Worm (Caenorhabditis elegans) whole organism, L3 larva: ENCODE results near the gene lipl-6.

Experiments used
- R02D3.7 ChIP-seq: fragments of 150-350 bp; optimal IDR thresholded peaks from 2 replicates; lab custom pipeline; 2014; ENCODE audit warnings: missing biosample characterization, missing genetic modification characterization
- ZK546.5 ChIP-seq: sonication (generic microtip); optimal IDR thresholded peaks from 2 replicates; lab custom pipeline; 2017; ENCODE audit warnings: missing biosample characterization, missing genetic modification characterization
- aly-2 ChIP-seq: fragments of 150-350 bp; optimal IDR thresholded peaks from 2 replicates; lab custom pipeline; 2014; ENCODE audit warnings: missing biosample characterization, missing genetic modification characterization
- ceh-82 ChIP-seq: fragments of 150-350 bp; optimal IDR thresholded peaks from 2 replicates; lab custom pipeline; 2014; ENCODE audit warnings: missing biosample characterization, missing genetic modification characterization
- ceh-9 ChIP-seq: sonication (generic microtip); optimal IDR thresholded peaks from 2 replicates; lab custom pipeline; 2018; ENCODE audit warnings: missing biosample characterization, missing genetic modification characterization
- daf-12 ChIP-seq: fragments of 150-350 bp; optimal IDR thresholded peaks from 2 replicates; lab custom pipeline; 2014; ENCODE audit warnings: missing biosample characterization, missing genetic modification reagents, missing genetic modification characterization
- egl-27 ChIP-seq: sonication (generic microtip); optimal IDR thresholded peaks from 4 replicates; lab custom pipeline; 2017; ENCODE audit warnings: missing biosample characterization, missing genetic modification reagents, missing genetic modification characterization
- egl-5 ChIP-seq: fragments of 150-350 bp; optimal IDR thresholded peaks from 2 replicates; lab custom pipeline; 2017; ENCODE audit warnings: missing biosample characterization, missing genetic modification reagents, missing genetic modification characterization, inconsistent platforms
- elt-1 ChIP-seq: fragments of 150-350 bp; optimal IDR thresholded peaks from 2 replicates; lab custom pipeline; 2014; ENCODE audit warnings: missing biosample characterization, missing genetic modification characterization
- elt-2 ChIP-seq: sonication (generic microtip); optimal IDR thresholded peaks from 2 replicates; lab custom pipeline; 2016; ENCODE audit warnings: missing genetic modification reagents, mild to moderate bottlenecking, missing genetic modification characterization, missing compliant biosample characterization
- elt-3 ChIP-seq, 3 experiments: fragments of 150-350 bp in 1 of 3; sonication (generic microtip) in 2 of 3; optimal IDR thresholded peaks; 2 replicates in 2 of 3; 4 replicates in 1 of 3; lab custom pipeline; 2014 to 2017; ENCODE audit warnings: missing biosample characterization in 3 of 3, missing genetic modification characterization in 3 of 3
- eor-1 ChIP-seq, 2 experiments: fragments of 150-350 bp; optimal IDR thresholded peaks; 2 replicates each; lab custom pipeline; 2014 to 2018; ENCODE audit warnings: missing biosample characterization in 2 of 2, missing genetic modification characterization in 2 of 2
- fkh-10 ChIP-seq: sonication (generic microtip); optimal IDR thresholded peaks from 2 replicates; lab custom pipeline; 2017; ENCODE audit warnings: missing biosample characterization, missing genetic modification reagents, missing genetic modification characterization
- fkh-2 ChIP-seq: fragments of 150-350 bp; optimal IDR thresholded peaks from 2 replicates; lab custom pipeline; 2014; ENCODE audit warnings: missing biosample characterization, missing genetic modification reagents, missing genetic modification characterization
- fos-1 ChIP-seq: fragments of 150-350 bp; optimal IDR thresholded peaks from 2 replicates; lab custom pipeline; 2014; ENCODE audit warnings: missing biosample characterization, missing genetic modification characterization
- hmg-11 ChIP-seq: sonication (generic microtip); optimal IDR thresholded peaks from 2 replicates; lab custom pipeline; 2016; ENCODE audit warnings: missing genetic modification characterization, missing compliant biosample characterization
- jun-1 ChIP-seq: fragments of 150-350 bp; optimal IDR thresholded peaks from 2 replicates; lab custom pipeline; 2014; ENCODE audit warnings: missing biosample characterization, missing genetic modification reagents, missing genetic modification characterization
- lin-15B ChIP-seq: fragments of 150-350 bp; optimal IDR thresholded peaks from 2 replicates; lab custom pipeline; 2014; ENCODE audit warnings: missing biosample characterization, missing genetic modification characterization
- lsy-12 ChIP-seq: sonication (generic microtip); optimal IDR thresholded peaks from 2 replicates; lab custom pipeline; 2016; ENCODE audit warnings: mild to moderate bottlenecking, missing genetic modification characterization, missing compliant biosample characterization
- mdl-1 ChIP-seq: fragments of 150-350 bp; optimal IDR thresholded peaks from 2 replicates; lab custom pipeline; 2014; ENCODE audit warnings: missing biosample characterization, missing genetic modification characterization
- nhr-11 ChIP-seq: fragments of 150-350 bp; optimal IDR thresholded peaks from 2 replicates; lab custom pipeline; 2014; ENCODE audit warnings: missing biosample characterization, missing genetic modification characterization
- nhr-12 ChIP-seq: fragments of 150-350 bp; optimal IDR thresholded peaks from 2 replicates; lab custom pipeline; 2014; ENCODE audit warnings: missing biosample characterization, missing genetic modification characterization
- nhr-23 ChIP-seq: fragments of 150-350 bp; optimal IDR thresholded peaks from 2 replicates; lab custom pipeline; 2014; ENCODE audit warnings: missing biosample characterization, missing genetic modification reagents, missing genetic modification characterization
- nhr-237 ChIP-seq: fragments of 150-350 bp; optimal IDR thresholded peaks from 2 replicates; lab custom pipeline; 2014; ENCODE audit warnings: missing biosample characterization, missing genetic modification characterization
- nhr-25 ChIP-seq: sonication (generic microtip); optimal IDR thresholded peaks from 2 replicates; lab custom pipeline; 2017; ENCODE audit warnings: missing biosample characterization, missing genetic modification characterization
- nhr-28 ChIP-seq: fragments of 150-350 bp; optimal IDR thresholded peaks from 2 replicates; lab custom pipeline; 2014; ENCODE audit warnings: missing biosample characterization, missing genetic modification characterization
- nhr-43 ChIP-seq: sonication (generic microtip); optimal IDR thresholded peaks from 2 replicates; lab custom pipeline; 2016; ENCODE audit warnings: mild to moderate bottlenecking, missing genetic modification characterization, missing compliant biosample characterization; ENCODE audit not compliant: poor library complexity, severe bottlenecking
- nhr-67 ChIP-seq: fragments of 150-350 bp; optimal IDR thresholded peaks from 2 replicates; lab custom pipeline; 2014; ENCODE audit warnings: missing biosample characterization, missing genetic modification characterization
- nhr-76 ChIP-seq: fragments of 150-350 bp; sonication (generic microtip); optimal IDR thresholded peaks from 5 replicates; lab custom pipeline; 2014; ENCODE audit warnings: missing biosample characterization, missing genetic modification characterization
- nhr-77 ChIP-seq: fragments of 150-350 bp; optimal IDR thresholded peaks from 2 replicates; lab custom pipeline; 2014; ENCODE audit warnings: missing biosample characterization, missing genetic modification characterization
- pha-4 ChIP-seq: fragments of 150-350 bp; optimal IDR thresholded peaks from 2 replicates; lab custom pipeline; 2014; ENCODE audit warnings: missing biosample characterization, missing genetic modification reagents, missing genetic modification characterization
- pqm-1 ChIP-seq: fragments of 150-350 bp; optimal IDR thresholded peaks from 2 replicates; lab custom pipeline; 2017; ENCODE audit warnings: missing biosample characterization, missing genetic modification characterization, inconsistent platforms
- sea-2 ChIP-seq: fragments of 150-350 bp; sonication (generic microtip); optimal IDR thresholded peaks from 4 replicates; lab custom pipeline; 2014; ENCODE audit warnings: missing biosample characterization, missing genetic modification reagents, missing genetic modification characterization
- skn-1 ChIP-seq: fragments of 150-350 bp; optimal IDR thresholded peaks from 2 replicates; lab custom pipeline; 2014; ENCODE audit warnings: missing biosample characterization, missing genetic modification characterization
- tbx-2 ChIP-seq: sonication (generic microtip); optimal IDR thresholded peaks from 2 replicates; lab custom pipeline; 2016; ENCODE audit warnings: mild to moderate bottlenecking, missing genetic modification characterization, missing compliant biosample characterization
- unc-39 ChIP-seq: sonication (generic microtip); optimal IDR thresholded peaks from 4 replicates; lab custom pipeline; 2017; ENCODE audit warnings: missing biosample characterization, missing genetic modification characterization
- unc-62 ChIP-seq: fragments of 150-350 bp; sonication (generic microtip); optimal IDR thresholded peaks from 4 replicates; lab custom pipeline; 2014; ENCODE audit warnings: missing biosample characterization, missing genetic modification reagents, missing genetic modification characterization
- ztf-11 ChIP-seq: fragments of 150-350 bp; optimal IDR thresholded peaks from 2 replicates; lab custom pipeline; 2014; ENCODE audit warnings: missing biosample characterization, missing genetic modification characterization
- ztf-4 ChIP-seq: fragments of 150-350 bp; optimal IDR thresholded peaks from 2 replicates; lab custom pipeline; 2014; ENCODE audit warnings: missing biosample characterization, missing genetic modification characterization

The lipl-6 gene

DNA sequence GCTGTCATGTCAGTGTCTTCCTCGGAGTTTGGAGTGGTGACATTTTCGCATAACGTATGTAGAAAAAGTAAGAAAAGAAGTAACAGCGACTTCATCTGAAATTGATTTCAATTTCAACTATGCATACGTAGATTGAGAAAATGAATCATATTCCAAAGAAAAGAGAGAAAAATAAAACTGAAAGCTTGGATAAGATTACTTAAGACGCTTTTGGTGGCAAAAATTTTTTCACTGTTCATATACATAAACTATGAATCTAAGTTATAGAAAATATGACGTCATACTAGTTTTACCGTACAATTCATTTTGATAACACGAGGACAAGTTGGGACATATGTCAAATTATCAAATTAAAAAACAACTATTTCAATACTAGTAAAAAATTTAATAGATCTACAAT lies at the start of gene lipl-6:
Gene lipl-6, minus strand, starts transcription at position 101 of the 400 bp plus-strand sequence.
- TF ChIP-seq ZK546.5 (tag; lab: Kevin White, UChicago) (no peak), nhr-11 (no peak), ztf-11 (tag; lab: Kevin White, UChicago) (no peak), ceh-9 (no peak), pha-4 (tag; lab: Kevin White, UChicago) (no peak), daf-12 (tag; lab: Kevin White, UChicago) (no peak), nhr-12 (tag; lab: Kevin White, UChicago) (no peak), unc-62 (no peak)

DNA sequence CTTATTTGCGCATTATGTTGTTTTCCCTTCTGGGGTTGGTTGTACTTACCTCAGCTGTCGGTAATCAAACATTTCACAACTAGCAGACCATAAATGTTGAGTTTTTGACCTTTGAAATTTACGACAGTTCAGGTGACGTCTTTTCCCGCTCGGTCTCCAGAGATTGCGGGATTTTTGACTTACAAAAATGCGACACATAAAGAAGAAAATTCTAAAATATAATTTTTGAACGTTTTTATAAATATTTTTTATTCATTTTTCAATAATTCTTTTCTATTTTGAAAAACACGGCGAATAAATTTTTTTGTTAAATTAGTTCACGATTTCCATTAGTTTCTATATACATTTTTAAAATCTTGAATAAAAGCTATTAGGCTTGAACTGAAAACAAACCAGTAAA lies 48.7 kb upstream of the lipl-6 start, which contains the start of gene nhr-161:
Gene nhr-161, minus strand, starts transcription at position 101 of the 400 bp plus-strand sequence.
- TF ChIP-seq fkh-2 (tag; lab: Kevin White, UChicago) (no peak), aly-2 (tag; lab: Kevin White, UChicago) (no peak), lin-15B (tag; lab: Kevin White, UChicago) (no peak), fos-1 (tag; lab: Kevin White, UChicago) (no peak), lsy-12 (tag; lab: Kevin White, UChicago) (no peak), ZK546.5 (tag; lab: Kevin White, UChicago) (no peak), fkh-10 (no peak), eor-1 (tag; optimal IDR thresholded peaks at IDR 0.05; lab: Kevin White, UChicago) (no peak), nhr-25 (tag; lab: Kevin White, UChicago) (no peak), ztf-11 (tag; lab: Kevin White, UChicago) (no peak)

DNA sequence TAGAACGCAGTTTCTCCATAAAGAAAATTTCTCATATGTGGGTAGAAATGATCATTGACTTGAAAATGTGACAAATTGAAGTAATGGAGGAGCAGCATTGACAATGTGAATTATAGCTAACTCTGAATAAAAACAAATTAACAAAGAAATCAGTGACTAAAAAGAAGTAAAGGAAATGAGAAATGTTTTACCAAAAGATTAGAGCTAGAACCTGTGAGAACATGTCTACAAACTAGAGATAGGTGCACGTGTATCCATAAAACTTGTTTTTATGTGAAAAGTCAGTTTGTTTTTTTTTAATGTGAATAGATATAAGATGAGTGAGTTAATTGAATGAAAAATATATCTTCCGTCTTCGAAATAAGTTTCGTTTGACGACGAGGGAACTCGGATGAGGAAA lies 44.9 kb upstream of the lipl-6 start, which contains the start of gene sre-12:
Gene sre-12, minus strand, starts transcription at position 101 of the 400 bp plus-strand sequence.
- TF ChIP-seq nhr-67 (no peak), eor-1 (tag; optimal IDR thresholded peaks at IDR 0.05; lab: Kevin White, UChicago) (no peak), ceh-82 (tag; lab: Kevin White, UChicago) (no peak)
- TF ChIP-seq, all 47 proteins: peak for 0

DNA sequence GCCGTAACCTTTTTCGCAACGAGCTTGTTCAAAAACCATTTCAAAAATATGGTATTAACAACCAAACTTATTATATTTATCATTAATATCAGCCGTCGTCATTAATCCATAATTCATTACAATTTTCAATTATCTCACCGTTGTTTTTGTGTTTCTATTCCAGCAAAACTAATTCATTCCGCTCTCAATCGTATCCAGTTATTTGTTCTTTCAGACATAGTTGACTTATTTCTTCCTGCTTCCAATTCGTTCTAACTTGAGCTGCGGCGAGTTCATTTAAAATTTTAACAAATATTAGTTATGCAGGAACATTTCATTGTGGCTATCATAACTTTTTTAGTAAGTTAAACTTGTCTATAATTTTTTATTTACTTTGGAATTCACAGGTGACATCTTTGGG lies 41.9 kb upstream of the lipl-6 start, which contains the start of gene srx-16:
Gene srx-16, plus strand, starts transcription at position 301 of the 400 bp plus-strand sequence.
- no peak for TF ChIP-seq tbx-2
- TF ChIP-seq hmg-11: no peak
- TF ChIP-seq elt-1: no peak
- no peak for TF ChIP-seq fkh-2 (tag; lab: Kevin White, UChicago)
- no peak for TF ChIP-seq lsy-12 (tag; lab: Kevin White, UChicago)
- TF ChIP-seq egl-5 (tag; lab: Kevin White, UChicago): no peak
- TF ChIP-seq fos-1 (tag; lab: Kevin White, UChicago): no peak
- no peak for TF ChIP-seq egl-27 (tag; lab: Kevin White, UChicago)
- TF ChIP-seq nhr-43 (tag; lab: Kevin White, UChicago): no peak
- TF ChIP-seq unc-39 (tag; lab: Kevin White, UChicago): no peak
- no peak for TF ChIP-seq lin-15B (tag; lab: Kevin White, UChicago)
- no peak for TF ChIP-seq nhr-77
- no peak for TF ChIP-seq nhr-12 (tag; lab: Kevin White, UChicago)
- no peak for TF ChIP-seq nhr-237 (tag; lab: Kevin White, UChicago)
- no peak for TF ChIP-seq nhr-25 (tag; lab: Kevin White, UChicago)
- no peak for TF ChIP-seq skn-1 (tag; lab: Kevin White, UChicago)
- no peak for TF ChIP-seq pqm-1
- no peak for TF ChIP-seq sea-2 (GFP tag; lab: Kevin White, UChicago)
- TF ChIP-seq nhr-28 (tag; lab: Kevin White, UChicago): no peak
- no peak for TF ChIP-seq jun-1

DNA sequence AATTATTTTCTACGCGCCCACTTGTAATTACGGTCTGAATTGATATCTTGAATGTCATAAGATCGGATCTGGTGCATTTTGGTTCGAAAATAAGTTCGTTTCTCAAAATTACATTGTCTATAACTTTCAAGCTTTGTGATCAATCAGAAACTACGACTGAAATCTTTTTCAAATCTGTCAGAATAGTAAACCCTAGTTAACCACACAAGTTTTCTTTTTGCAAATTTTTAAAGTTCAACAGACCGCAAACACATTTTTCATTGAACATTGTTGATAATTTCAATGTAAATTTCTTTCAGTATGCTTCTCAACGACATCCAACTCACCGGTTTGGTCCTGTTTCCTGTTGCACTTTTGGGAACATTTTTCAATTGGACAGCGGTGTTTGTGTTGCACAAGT lies 37.5 kb upstream of the lipl-6 start, which contains the start of gene srx-59:
Gene srx-59, plus strand, starts transcription at position 301 of the 400 bp plus-strand sequence.
- no peak for TF ChIP-seq daf-12 (tag; lab: Kevin White, UChicago)
- no peak for TF ChIP-seq tbx-2

DNA sequence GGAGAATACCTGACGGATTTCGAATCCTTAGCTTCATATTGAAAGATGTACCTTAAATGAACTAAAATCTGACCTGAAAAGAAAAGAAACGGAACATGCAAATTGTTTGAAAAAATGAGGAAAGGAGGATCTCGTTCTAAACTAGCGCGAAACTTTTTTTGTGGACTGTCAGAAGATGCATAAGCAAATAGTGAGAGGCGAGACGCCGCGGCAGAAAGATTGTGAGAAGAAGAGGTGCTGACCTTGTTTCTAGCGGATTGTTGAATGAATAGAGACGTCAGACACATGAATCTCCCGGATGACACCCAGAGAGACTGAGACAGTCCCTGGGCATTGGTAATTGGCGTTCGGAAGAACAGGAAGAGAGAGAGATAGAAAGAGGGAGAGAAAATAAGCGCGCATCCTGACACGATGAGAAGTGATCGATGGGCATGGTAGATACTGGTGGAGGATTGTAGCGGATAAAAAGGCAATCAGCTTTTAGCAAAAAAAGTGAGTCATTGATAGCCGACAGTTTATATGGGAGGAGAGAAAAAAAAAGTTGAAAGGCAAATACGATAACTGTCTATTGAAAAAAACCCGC lies 35.9 kb upstream of the lipl-6 start, which contains the start of gene ptr-15:
Gene ptr-15, minus strand, starts transcription at position 51 of the 583 bp plus-strand sequence.
- TF ChIP-seq mdl-1 (tag; lab: Kevin White, UChicago) (no peak), nhr-12 (tag; lab: Kevin White, UChicago) (no peak), pha-4 (tag; lab: Kevin White, UChicago) (no peak), unc-62 (no peak), daf-12 (tag; lab: Kevin White, UChicago) (no peak), nhr-237 (tag; lab: Kevin White, UChicago) (no peak), ztf-4 (tag; lab: Kevin White, UChicago) (no peak), ztf-11 (tag; lab: Kevin White, UChicago) (no peak), jun-1 (no peak), lsy-12 (tag; lab: Kevin White, UChicago) (no peak), elt-3 (tag; optimal IDR thresholded peaks at IDR 0.05; lab: Kevin White, UChicago) (peak in 1 of 3 experiments; percentile 19), unc-39 (tag; lab: Kevin White, UChicago) (no peak), nhr-25 (tag; lab: Kevin White, UChicago) (peak; percentile 13), fos-1 (tag; lab: Kevin White, UChicago) (no peak), egl-27 (tag; lab: Kevin White, UChicago) (no peak), nhr-77 (no peak), R02D3.7 (no peak), elt-2 (tag; lab: Kevin White, UChicago) (no peak), sea-2 (GFP tag; lab: Kevin White, UChicago) (no peak), ZK546.5 (tag; lab: Kevin White, UChicago) (no peak), pqm-1 (no peak), ceh-82 (tag; lab: Kevin White, UChicago) (no peak), nhr-76 (tag; lab: Kevin White, UChicago) (no peak), nhr-23 (peak; percentile 82), eor-1 (tag; optimal IDR thresholded peaks at IDR 0.05; lab: Kevin White, UChicago) (no peak), skn-1 (tag; lab: Kevin White, UChicago) (no peak)
